Worm (Caenorhabditis elegans): ENCODE data around the gene C09B9.2.

ce11 chrIV:5038744-5039143, 9.7 kb downstream of the C09B9.2 start:
- TF ChIP-seq C34B4.2 (tag; optimal IDR thresholded peaks at IDR 0.05) (no peak), alr-1 (tag; optimal IDR thresholded peaks at IDR 0.05; ENCODE audit: borderline replicate concordance) (no peak), tlp-1 (tag; optimal IDR thresholded peaks at IDR 0.05) (no peak), ztf-11 (tag; optimal IDR thresholded peaks at IDR 0.05) (no peak), nhr-11 (tag; optimal IDR thresholded peaks at IDR 0.05) (no peak), lin-39 (tag; optimal IDR thresholded peaks at IDR 0.05) (no peak), lin-13 (GFP tag; optimal IDR thresholded peaks at IDR 0.05) (no peak), ama-1 (optimal IDR thresholded peaks at IDR 0.05) (no peak)

All from whole organism, L1 larva.